Worm (Caenorhabditis elegans): ENCODE data around the gene lir-1.

- TF ChIP-seq fos-1 (tag; optimal IDR thresholded peaks at IDR 0.05) (no peak), nhr-76 (tag; optimal IDR thresholded peaks at IDR 0.05) (no peak), pha-4 (tag; optimal IDR thresholded peaks at IDR 0.05) (no peak), mdl-1 (tag; optimal IDR thresholded peaks at IDR 0.05) (no peak), jun-1 (tag; optimal IDR thresholded peaks at IDR 0.05) (no peak), nhr-77 (tag; optimal IDR thresholded peaks at IDR 0.05) (no peak), ama-1 (optimal IDR thresholded peaks at IDR 0.05) (no peak), unc-62 (GFP tag; optimal IDR thresholded peaks at IDR 0.05) (no peak), skn-1 (tag; optimal IDR thresholded peaks at IDR 0.05) (no peak)
These were observed 42.9 kb downstream of the lir-1 start for ce11 chrII:7714614-7715186.

All from whole organism, L3 larva.